Worm (Caenorhabditis elegans) whole organism, late embryonic: ENCODE results near the gene ZK105.3.

ENCODE experiments used
- C08G9.2 ChIP-seq: sonication (generic microtip); optimal IDR thresholded peaks from 2 replicates; lab custom pipeline; 2016; ENCODE audit warnings: mild to moderate bottlenecking, missing genetic modification characterization, moderate library complexity, missing compliant biosample characterization
- C38D4.7 ChIP-seq: fragments of 200-800 bp; sonication (Bioruptor generic); optimal IDR thresholded peaks from 2 replicates; lab custom pipeline; 2018; ENCODE audit warnings: mild to moderate bottlenecking, missing genetic modification characterization, moderate library complexity, missing compliant biosample characterization
- K09A11.1 ChIP-seq: sonication (generic microtip); optimal IDR thresholded peaks from 2 replicates; lab custom pipeline; 2017; ENCODE audit warnings: antibody characterized with exemption, mild to moderate bottlenecking, missing genetic modification characterization, missing compliant biosample characterization; ENCODE audit not compliant: insufficient read depth
- Y22D7AL.16 ChIP-seq: sonication (generic microtip); optimal IDR thresholded peaks from 2 replicates; lab custom pipeline; 2016; ENCODE audit warnings: missing genetic modification characterization, missing compliant biosample characterization
- ahr-1 ChIP-seq: sonication (generic microtip); optimal IDR thresholded peaks from 2 replicates; lab custom pipeline; 2016; ENCODE audit warnings: missing genetic modification characterization, missing compliant biosample characterization
- ceh-19 ChIP-seq: fragments of 200-800 bp; sonication (Bioruptor generic); optimal IDR thresholded peaks from 2 replicates; lab custom pipeline; 2018; ENCODE audit warnings: mild to moderate bottlenecking, missing genetic modification characterization, missing compliant biosample characterization
- ceh-22 ChIP-seq: sonication (generic microtip); optimal IDR thresholded peaks from 2 replicates; lab custom pipeline; 2017; ENCODE audit warnings: missing biosample characterization, missing genetic modification characterization
- ceh-31 ChIP-seq: sonication (generic microtip); optimal IDR thresholded peaks from 2 replicates; lab custom pipeline; 2016; ENCODE audit warnings: missing genetic modification characterization, missing compliant biosample characterization
- ceh-6 ChIP-seq: fragments of 200-800 bp; sonication (Bioruptor generic); optimal IDR thresholded peaks from 2 replicates; lab custom pipeline; 2018; ENCODE audit warnings: mild to moderate bottlenecking, missing genetic modification characterization, missing compliant biosample characterization
- che-1 ChIP-seq: sonication (generic microtip); optimal IDR thresholded peaks from 2 replicates; lab custom pipeline; 2016; ENCODE audit warnings: mild to moderate bottlenecking, missing genetic modification characterization, missing compliant biosample characterization
- dmd-4 ChIP-seq: sonication (generic microtip); optimal IDR thresholded peaks from 2 replicates; lab custom pipeline; 2016; ENCODE audit warnings: borderline replicate concordance, missing genetic modification characterization, missing compliant biosample characterization
- dve-1 ChIP-seq: sonication (generic microtip); optimal IDR thresholded peaks from 2 replicates; lab custom pipeline; 2017; ENCODE audit warnings: antibody characterized with exemption, mild to moderate bottlenecking, missing genetic modification characterization, missing compliant biosample characterization
- elt-2 ChIP-seq: sonication (generic microtip); optimal IDR thresholded peaks from 2 replicates; lab custom pipeline; 2016; ENCODE audit warnings: missing genetic modification reagents, missing genetic modification characterization, missing compliant biosample characterization
- ets-4 ChIP-seq: sonication (generic microtip); optimal IDR thresholded peaks from 2 replicates; lab custom pipeline; 2016; ENCODE audit warnings: missing genetic modification characterization, missing compliant biosample characterization
- fkh-10 ChIP-seq: fragments of 150-350 bp; optimal IDR thresholded peaks from 2 replicates; lab custom pipeline; 2014; ENCODE audit warnings: missing biosample characterization, missing genetic modification reagents, missing genetic modification characterization
- gmeb-2 ChIP-seq: sonication (generic microtip); optimal IDR thresholded peaks from 2 replicates; lab custom pipeline; 2016; ENCODE audit warnings: missing genetic modification characterization, inconsistent platforms, missing compliant biosample characterization
- hlh-13 ChIP-seq: fragments of 200-800 bp; sonication (Bioruptor generic); optimal IDR thresholded peaks from 2 replicates; lab custom pipeline; 2018; ENCODE audit warnings: mild to moderate bottlenecking, missing genetic modification characterization, missing compliant biosample characterization
- hlh-15 ChIP-seq: sonication (generic microtip); optimal IDR thresholded peaks from 2 replicates; lab custom pipeline; 2016; ENCODE audit warnings: missing genetic modification characterization, missing compliant biosample characterization
- hlh-6 ChIP-seq: sonication (generic microtip); optimal IDR thresholded peaks from 2 replicates; lab custom pipeline; 2016; ENCODE audit warnings: missing genotype, missing genetic modification characterization, missing compliant biosample characterization
- lim-6 ChIP-seq: sonication (generic microtip); optimal IDR thresholded peaks from 2 replicates; lab custom pipeline; 2016; ENCODE audit warnings: missing genetic modification characterization, missing compliant biosample characterization
- lin-11 ChIP-seq: fragments of 200-800 bp; sonication (Bioruptor generic); optimal IDR thresholded peaks from 2 replicates; lab custom pipeline; 2018; ENCODE audit warnings: mild to moderate bottlenecking, missing genetic modification characterization, missing compliant biosample characterization
- mec-3 ChIP-seq: sonication (generic microtip); optimal IDR thresholded peaks from 2 replicates; lab custom pipeline; 2016; ENCODE audit warnings: borderline replicate concordance, missing genetic modification characterization, missing compliant biosample characterization
- nfya-1 ChIP-seq: sonication (generic microtip); optimal IDR thresholded peaks from 2 replicates; lab custom pipeline; 2017; ENCODE audit warnings: missing genetic modification characterization, mild to moderate bottlenecking, missing compliant biosample characterization, antibody characterized with exemption, moderate library complexity
- pag-3 ChIP-seq: sonication (generic microtip); optimal IDR thresholded peaks from 2 replicates; lab custom pipeline; 2016; ENCODE audit warnings: missing compliant biosample characterization, missing genetic modification characterization, borderline replicate concordance
- pha-2 ChIP-seq: sonication (generic microtip); optimal IDR thresholded peaks from 2 replicates; lab custom pipeline; 2017; ENCODE audit warnings: mild to moderate bottlenecking, missing genetic modification characterization, missing compliant biosample characterization
- pha-4 ChIP-seq: fragments of 150-350 bp; optimal IDR thresholded peaks from 2 replicates; lab custom pipeline; 2018; ENCODE audit warnings: missing biosample characterization, missing genetic modification reagents, missing genetic modification characterization
- ref-2 ChIP-seq: sonication (generic microtip); optimal IDR thresholded peaks from 2 replicates; lab custom pipeline; 2016; ENCODE audit warnings: missing genetic modification characterization, missing compliant biosample characterization
- sdc-2 ChIP-seq: sonication (generic microtip); optimal IDR thresholded peaks from 2 replicates; lab custom pipeline; 2016; ENCODE audit warnings: missing genotype, missing genetic modification characterization, missing compliant biosample characterization
- sox-4 ChIP-seq: sonication (generic microtip); optimal IDR thresholded peaks from 2 replicates; lab custom pipeline; 2017; ENCODE audit warnings: mild to moderate bottlenecking, missing genetic modification characterization, inconsistent platforms, missing compliant biosample characterization
- tbx-2 ChIP-seq: sonication (generic microtip); optimal IDR thresholded peaks from 2 replicates; lab custom pipeline; 2016; ENCODE audit warnings: missing genetic modification characterization, missing compliant biosample characterization
- tbx-7 ChIP-seq: sonication (generic microtip); optimal IDR thresholded peaks from 2 replicates; lab custom pipeline; 2016; ENCODE audit warnings: missing genotype, missing genetic modification characterization, missing compliant biosample characterization
- ttx-3 ChIP-seq: sonication (generic microtip); optimal IDR thresholded peaks from 2 replicates; lab custom pipeline; 2016; ENCODE audit warnings: missing genetic modification reagents, missing genetic modification characterization, missing compliant biosample characterization
- unc-3 ChIP-seq, 2 experiments: fragments of 200-800 bp in 1 of 2; sonication (Bioruptor generic) in 1 of 2; sonication (generic microtip) in 1 of 2; conservative IDR thresholded peaks in 1 of 2; optimal IDR thresholded peaks in 1 of 2; 2 replicates each; pipeline versions ENCODE4 v1.3.6 to Lab custom; 2016 to 2022; ENCODE audit warnings: missing compliant biosample characterization in 2 of 2, missing genetic modification characterization in 2 of 2, missing genetic modification reagents in 1 of 2
- unc-42 ChIP-seq: sonication (generic microtip); optimal IDR thresholded peaks from 2 replicates; lab custom pipeline; 2016; ENCODE audit warnings: missing genotype, missing genetic modification characterization, missing compliant biosample characterization
- unc-55 ChIP-seq: sonication (generic microtip); optimal IDR thresholded peaks from 2 replicates; lab custom pipeline; 2017; ENCODE audit warnings: missing biosample characterization, missing genetic modification reagents, missing genetic modification characterization
- unc-86 ChIP-seq: sonication (generic microtip); optimal IDR thresholded peaks from 2 replicates; lab custom pipeline; 2016; ENCODE audit warnings: missing genetic modification characterization, missing compliant biosample characterization
- zip-5 ChIP-seq: sonication (generic microtip); optimal IDR thresholded peaks from 2 replicates; lab custom pipeline; 2016; ENCODE audit warnings: missing genetic modification characterization, missing compliant biosample characterization
- ztf-16 ChIP-seq: sonication (generic microtip); optimal IDR thresholded peaks from 2 replicates; lab custom pipeline; 2017; ENCODE audit warnings: missing genetic modification characterization, missing compliant biosample characterization

The ZK105.3 gene

DNA sequence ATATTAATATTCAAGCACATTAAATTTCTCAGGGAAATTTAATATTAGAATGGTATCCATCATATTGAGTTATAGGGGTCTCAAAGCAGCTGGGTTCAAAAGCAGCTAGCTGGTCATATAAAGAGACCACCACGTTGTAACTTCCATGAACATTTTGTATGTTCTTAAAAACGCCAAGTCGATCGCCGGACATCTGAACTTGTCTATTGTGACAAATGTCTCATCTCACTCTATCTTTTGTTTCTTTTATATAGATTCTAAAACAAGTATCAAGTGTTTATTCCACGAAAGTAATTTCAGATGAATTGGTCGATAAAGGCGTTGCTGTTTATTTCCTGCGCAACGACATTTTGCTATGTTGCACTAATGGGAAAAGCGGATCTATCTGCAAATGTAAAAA, at the start of gene ZK105.3:
Gene ZK105.3, plus strand, starts transcription at position 301 of the 400 bp plus-strand sequence.
- TF ChIP-seq ztf-16 (tag; lab: Kevin White, UChicago) (no peak), ceh-19 (GFP tag; lab: Kevin White, UChicago) (no peak), unc-3 (GFP tag; conservative IDR thresholded peaks at IDR 0.05; lab: Robert Waterston, UW) (no peak), unc-3 (tag; optimal IDR thresholded peaks at IDR 0.05; lab: Kevin White, UChicago) (no peak), ttx-3 (no peak), C38D4.7 (GFP tag; lab: Kevin White, UChicago) (no peak), unc-55 (GFP tag; lab: Kevin White, UChicago) (no peak), ceh-6 (GFP tag; lab: Kevin White, UChicago) (no peak), Y22D7AL.16 (tag; lab: Kevin White, UChicago) (no peak), dmd-4 (tag; lab: Kevin White, UChicago) (no peak), K09A11.1 (tag; lab: Kevin White, UChicago) (no peak), hlh-13 (no peak), unc-42 (tag; lab: Kevin White, UChicago) (no peak), ets-4 (no peak), mec-3 (tag; lab: Kevin White, UChicago) (no peak), ceh-31 (tag; lab: Kevin White, UChicago) (no peak), tbx-2 (tag; lab: Kevin White, UChicago) (no peak)

DNA sequence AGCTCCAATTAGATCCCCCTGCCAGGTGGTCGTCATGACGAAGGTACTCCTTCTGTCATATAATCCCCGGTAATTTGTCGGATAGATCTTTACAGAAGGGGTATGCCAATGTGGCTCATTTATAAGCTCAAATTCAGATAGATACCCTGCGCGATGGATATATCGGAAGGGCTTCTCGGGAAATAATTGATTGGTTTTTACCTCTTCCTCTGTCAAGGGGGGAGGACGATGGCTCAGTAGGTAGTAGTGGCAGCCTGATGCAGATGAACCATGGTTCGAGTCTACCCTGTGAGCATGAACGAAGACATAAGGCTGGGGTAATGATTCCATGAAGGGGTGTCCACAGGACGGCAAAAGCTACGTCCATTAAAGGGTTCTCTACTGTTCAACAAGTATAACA, 49.8 kb upstream of the ZK105.3 start:
- TF ChIP-seq sdc-2 (tag; lab: Kevin White, UChicago) = peak; percentile 95
- TF ChIP-seq C08G9.2 (tag; lab: Kevin White, UChicago) = no peak

DNA sequence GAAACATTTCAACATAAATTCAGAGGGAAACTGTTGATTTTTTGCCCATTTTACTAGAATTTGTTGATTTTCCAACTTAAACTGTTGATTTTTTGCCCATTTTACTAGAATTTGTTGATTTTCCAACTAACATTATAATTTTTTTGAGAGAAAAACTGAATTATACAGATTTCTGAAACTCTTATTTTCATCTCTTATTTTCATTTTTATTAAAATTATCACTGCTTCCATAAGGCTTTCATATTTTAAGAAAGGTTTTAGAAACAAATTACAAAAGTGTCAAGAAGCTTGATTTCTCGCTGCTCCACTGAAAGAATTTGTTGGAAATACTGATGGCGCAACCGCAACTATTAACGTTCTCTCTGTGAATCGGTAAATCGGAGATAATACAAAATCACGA, 47.0 kb upstream of the ZK105.3 start:
- TF ChIP-seq C38D4.7 (GFP tag; lab: Kevin White, UChicago) = no peak
- TF ChIP-seq lin-11 (tag; lab: Kevin White, UChicago) = no peak
- TF ChIP-seq che-1 = no peak
- TF ChIP-seq ref-2 (tag; lab: Kevin White, UChicago) = no peak
- no peak for TF ChIP-seq hlh-6 (tag; lab: Kevin White, UChicago)
- no peak for TF ChIP-seq ceh-19 (GFP tag; lab: Kevin White, UChicago)
- no peak for TF ChIP-seq gmeb-2 (tag; lab: Kevin White, UChicago)

DNA sequence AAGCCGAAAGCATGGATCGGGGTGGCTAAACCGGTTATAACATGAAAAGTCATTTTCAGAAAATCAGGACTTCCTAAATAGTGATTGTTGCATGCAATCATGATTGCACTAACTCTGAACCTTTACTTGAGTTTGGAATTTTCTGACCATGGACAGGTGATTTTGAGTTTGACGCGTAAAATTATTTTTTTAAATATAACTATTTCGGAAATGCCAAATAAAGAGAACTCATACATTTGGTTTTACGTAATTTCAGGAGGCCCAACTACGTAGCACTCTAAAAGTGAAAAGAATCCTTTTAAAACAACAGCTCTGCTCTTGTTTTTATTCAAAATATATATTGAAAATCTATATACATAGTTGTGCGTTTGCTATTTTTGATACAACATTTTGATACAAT, 45.2 kb upstream of the ZK105.3 start, which contains the start of gene srh-234:
Gene srh-234, minus strand, starts transcription at position 101 of the 400 bp plus-strand sequence.
- TF ChIP-seq pag-3 (tag; lab: Kevin White, UChicago) (no peak), unc-55 (GFP tag; lab: Kevin White, UChicago) (no peak), nfya-1 (tag; lab: Kevin White, UChicago) (no peak), pha-4 (tag; lab: Kevin White, UChicago) (no peak), ceh-22 (tag; lab: Kevin White, UChicago) (no peak), zip-5 (no peak), ahr-1 (tag; lab: Kevin White, UChicago) (no peak), sox-4 (no peak), ceh-6 (GFP tag; lab: Kevin White, UChicago) (no peak), gmeb-2 (tag; lab: Kevin White, UChicago) (no peak), hlh-15 (tag; lab: Kevin White, UChicago) (no peak), fkh-10 (GFP tag; lab: Kevin White, UChicago) (no peak)

DNA sequence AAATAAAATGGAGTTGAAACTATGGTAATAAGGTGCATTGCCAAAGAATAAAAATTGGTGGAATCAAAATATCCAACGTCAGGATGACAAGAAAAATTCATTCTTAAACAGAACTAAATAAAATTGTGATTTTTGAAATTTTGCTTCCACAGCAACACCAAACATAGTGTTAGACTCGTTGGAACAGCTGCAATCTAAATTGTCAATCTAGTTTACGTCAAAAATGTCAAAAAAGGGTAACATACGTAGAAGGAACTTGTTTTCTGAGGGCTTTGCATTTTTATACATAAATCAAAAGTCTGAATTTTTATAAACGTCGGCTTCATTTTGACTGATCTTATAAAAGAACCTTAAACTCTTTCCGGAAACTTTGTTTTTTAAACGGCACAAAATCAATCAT, 43.4 kb upstream of the ZK105.3 start, which contains the start of gene srh-200:
Gene srh-200, minus strand, starts transcription at position 101 of the 400 bp plus-strand sequence.
- TF ChIP-seq ceh-22 (tag; lab: Kevin White, UChicago) (no peak), lim-6 (no peak), ceh-6 (GFP tag; lab: Kevin White, UChicago) (no peak), dve-1 (tag; lab: Kevin White, UChicago) (no peak), elt-2 (no peak), ahr-1 (tag; lab: Kevin White, UChicago) (no peak), unc-86 (tag; lab: Kevin White, UChicago) (no peak), tbx-7 (no peak), pha-2 (tag; lab: Kevin White, UChicago) (no peak), tbx-2 (tag; lab: Kevin White, UChicago) (no peak)
